Worm (Caenorhabditis elegans) whole organism, midembryonic: Measurements from ENCODE around the gene ZK1128.1.

ENCODE experiments used
- flt-1 ChIP-seq: fragments of 200-800 bp; sonication (Bioruptor generic); IDR thresholded peaks from 2 replicates; pipeline ENCODE4 v1.3.6; 2022; ENCODE audit warnings: missing genetic modification characterization, missing compliant biosample characterization
- ref-1 ChIP-seq: fragments of 200-800 bp; sonication (Bioruptor generic); conservative IDR thresholded peaks from 2 replicates; pipeline ENCODE4 v1.3.6; 2022; ENCODE audit warnings: missing genetic modification reagents, missing genetic modification characterization, missing compliant biosample characterization
- ztf-23 ChIP-seq: fragments of 200-800 bp; sonication (Bioruptor generic); IDR thresholded peaks from 2 replicates; pipeline ENCODE4 v1.3.6; 2022; ENCODE audit warnings: missing genetic modification reagents, missing genetic modification characterization, missing compliant biosample characterization

ce11 chrIII:10085983-10086382 is 28.6 kb downstream of the ZK1128.1 start, which contains the start of gene T16H12.2:
- TF ChIP-seq flt-1 (GFP tag; lab: Robert Waterston, UW) (no peak), ref-1 (no peak), ztf-23 (GFP tag; lab: Robert Waterston, UW) (no peak)
